Worm (Caenorhabditis elegans) whole organism, young adult: Measurements from ENCODE around the gene smg-8.

ENCODE experiments used
- B0019.2 ChIP-seq: fragments of 200-800 bp; sonication (Bioruptor generic); conservative IDR thresholded peaks from 2 replicates; pipeline ENCODE4 v1.3.6; 2022; ENCODE audit warnings: missing genetic modification reagents, missing genetic modification characterization, missing compliant biosample characterization
- B0336.3 ChIP-seq: fragments of 200-800 bp; sonication (Bioruptor generic); IDR thresholded peaks from 2 replicates; pipeline ENCODE4 v1.3.6; 2022; ENCODE audit warnings: missing genetic modification characterization, missing compliant biosample characterization
- D2030.7 ChIP-seq: fragments of 200-800 bp; sonication (Bioruptor generic); IDR thresholded peaks from 2 replicates; pipeline ENCODE4 v1.3.6; 2022; ENCODE audit warnings: missing genetic modification reagents, missing genetic modification characterization, missing compliant biosample characterization
- F23B12.7 ChIP-seq: sonication (generic microtip); optimal IDR thresholded peaks from 2 replicates; lab custom pipeline; 2017; ENCODE audit warnings: missing genetic modification characterization, mild to moderate bottlenecking, missing compliant biosample characterization, antibody characterized with exemption, moderate library complexity; ENCODE audit not compliant: insufficient read depth
- F33H1.4 ChIP-seq: fragments of 200-800 bp; sonication (Bioruptor generic); IDR thresholded peaks from 2 replicates; pipeline ENCODE4 v1.3.6; 2022; ENCODE audit warnings: missing genetic modification reagents, missing genetic modification characterization, missing compliant biosample characterization
- F37B4.10 ChIP-seq: fragments of 200-800 bp; sonication (Bioruptor generic); IDR thresholded peaks from 2 replicates; pipeline ENCODE4 v1.3.6; 2022; ENCODE audit warnings: missing genetic modification characterization, missing compliant biosample characterization
- Y53G8AR.9 ChIP-seq: fragments of 200-800 bp; sonication (Bioruptor generic); conservative IDR thresholded peaks from 2 replicates; pipeline ENCODE4 v1.3.6; 2022; ENCODE audit warnings: missing genetic modification reagents, missing genetic modification characterization, missing compliant biosample characterization
- akir-1 ChIP-seq: fragments of 200-800 bp; sonication (Bioruptor generic); optimal IDR thresholded peaks from 2 replicates; lab custom pipeline; 2018; ENCODE audit warnings: mild to moderate bottlenecking, missing genetic modification characterization, moderate library complexity, missing compliant biosample characterization
- aptf-2 ChIP-seq: fragments of 200-800 bp; sonication (Bioruptor generic); conservative IDR thresholded peaks from 2 replicates; pipeline ENCODE4 v1.3.6; 2022; ENCODE audit warnings: missing genetic modification reagents, missing genetic modification characterization, missing compliant biosample characterization
- attf-3 ChIP-seq: fragments of 200-800 bp; sonication (Bioruptor generic); conservative IDR thresholded peaks from 2 replicates; pipeline ENCODE4 v1.3.6; 2022; ENCODE audit warnings: missing genetic modification reagents, missing genetic modification characterization, missing compliant biosample characterization
- attf-5 ChIP-seq: fragments of 200-800 bp; sonication (Bioruptor generic); optimal IDR thresholded peaks from 2 replicates; lab custom pipeline; 2018; ENCODE audit warnings: mild to moderate bottlenecking, missing genetic modification characterization, missing compliant biosample characterization
- cebp-1 ChIP-seq, 2 experiments: fragments of 200-800 bp in 1 of 2; sonication (Bioruptor generic) in 1 of 2; sonication (generic microtip) in 1 of 2; IDR thresholded peaks in 1 of 2; optimal IDR thresholded peaks in 1 of 2; 2 replicates each; pipeline versions ENCODE4 v1.3.6 to Lab custom; 2017 to 2022; ENCODE audit warnings: missing compliant biosample characterization in 2 of 2, missing genetic modification characterization in 2 of 2, mild to moderate bottlenecking in 1 of 2, missing genetic modification reagents in 1 of 2, moderate library complexity in 1 of 2
- ceh-100 ChIP-seq: fragments of 200-800 bp; sonication (Bioruptor generic); IDR thresholded peaks from 2 replicates; pipeline ENCODE4 v1.3.6; 2022; ENCODE audit warnings: missing genetic modification reagents, missing genetic modification characterization, missing compliant biosample characterization
- ceh-27 ChIP-seq: fragments of 200-800 bp; sonication (Bioruptor generic); optimal IDR thresholded peaks from 2 replicates; lab custom pipeline; 2018; ENCODE audit warnings: mild to moderate bottlenecking, missing genetic modification characterization, moderate library complexity, missing compliant biosample characterization
- ceh-91 ChIP-seq: fragments of 200-800 bp; sonication (Bioruptor generic); IDR thresholded peaks from 2 replicates; pipeline ENCODE4 v1.3.6; 2022; ENCODE audit warnings: missing genetic modification reagents, missing genetic modification characterization, missing compliant biosample characterization
- dox-1 ChIP-seq: fragments of 200-800 bp; sonication (Bioruptor generic); IDR thresholded peaks from 2 replicates; pipeline ENCODE4 v1.3.6; 2022; ENCODE audit warnings: missing genetic modification reagents, missing genetic modification characterization, missing compliant biosample characterization
- dpl-1 ChIP-seq: fragments of 150-350 bp; optimal IDR thresholded peaks from 2 replicates; lab custom pipeline; 2014; ENCODE audit warnings: missing biosample characterization, missing genetic modification reagents, missing genetic modification characterization
- egrh-3 ChIP-seq: fragments of 200-800 bp; sonication (Bioruptor generic); IDR thresholded peaks from 2 replicates; pipeline ENCODE4 v1.3.6; 2022; ENCODE audit warnings: missing genetic modification reagents, missing genetic modification characterization, missing compliant biosample characterization
- ets-4 ChIP-seq: fragments of 200-800 bp; sonication (Bioruptor generic); optimal IDR thresholded peaks from 2 replicates; lab custom pipeline; 2018; ENCODE audit warnings: mild to moderate bottlenecking, missing genetic modification characterization, missing compliant biosample characterization
- hmg-1.2 ChIP-seq: fragments of 200-800 bp; sonication (Bioruptor generic); IDR thresholded peaks from 2 replicates; pipeline ENCODE4 v1.3.6; 2022; ENCODE audit warnings: missing genetic modification reagents, missing genetic modification characterization, missing compliant biosample characterization
- let-526 ChIP-seq: fragments of 200-800 bp; sonication (Bioruptor generic); IDR thresholded peaks from 2 replicates; pipeline ENCODE4 v1.3.6; 2022; ENCODE audit warnings: missing genetic modification reagents, missing genetic modification characterization, missing compliant biosample characterization
- let-607 ChIP-seq, 2 experiments: fragments of 200-800 bp in 1 of 2; sonication (Bioruptor generic) in 1 of 2; sonication (generic microtip) in 1 of 2; optimal IDR thresholded peaks; 2 replicates each; lab custom pipeline; 2016 to 2018; ENCODE audit warnings: mild to moderate bottlenecking in 2 of 2, missing compliant biosample characterization in 2 of 2, missing genetic modification characterization in 2 of 2, moderate library complexity in 2 of 2, missing genotype in 1 of 2
- lin-35 ChIP-seq, 3 experiments: fragments of 150-350 bp in 2 of 3; sonication (generic microtip) in 1 of 3; optimal IDR thresholded peaks; 2 replicates each; lab custom pipeline; 2014 to 2018; ENCODE audit warnings: missing biosample characterization in 3 of 3, missing genetic modification characterization in 3 of 3, missing genetic modification reagents in 3 of 3
- lin-40 ChIP-seq: sonication (generic microtip); optimal IDR thresholded peaks from 2 replicates; lab custom pipeline; 2016; ENCODE audit warnings: missing genetic modification characterization, mild to moderate bottlenecking, missing compliant biosample characterization, missing genotype, missing genetic modification reagents
- lin-54 ChIP-seq: fragments of 200-800 bp; sonication (Bioruptor generic); optimal IDR thresholded peaks from 2 replicates; lab custom pipeline; 2018; ENCODE audit warnings: mild to moderate bottlenecking, missing genetic modification characterization, missing compliant biosample characterization
- lir-1 ChIP-seq: fragments of 200-800 bp; sonication (Bioruptor generic); conservative IDR thresholded peaks from 2 replicates; pipeline ENCODE4 v1.3.6; 2022; ENCODE audit warnings: missing genetic modification reagents, missing genetic modification characterization, missing compliant biosample characterization
- lsl-1 ChIP-seq: fragments of 200-800 bp; sonication (Bioruptor generic); optimal IDR thresholded peaks from 2 replicates; lab custom pipeline; 2018; ENCODE audit warnings: mild to moderate bottlenecking, missing genetic modification characterization, moderate library complexity, missing compliant biosample characterization
- madf-3 ChIP-seq: fragments of 200-800 bp; sonication (Bioruptor generic); IDR thresholded peaks from 2 replicates; pipeline ENCODE4 v1.3.6; 2022; ENCODE audit warnings: missing genetic modification reagents, missing genetic modification characterization, missing compliant biosample characterization
- mcd-1 ChIP-seq: fragments of 200-800 bp; sonication (Bioruptor generic); IDR thresholded peaks from 2 replicates; pipeline ENCODE4 v1.3.6; 2022; ENCODE audit warnings: missing genetic modification reagents, missing genetic modification characterization, missing compliant biosample characterization
- nfyb-1 ChIP-seq: fragments of 200-800 bp; sonication (Bioruptor generic); IDR thresholded peaks from 2 replicates; pipeline ENCODE4 v1.3.6; 2022; ENCODE audit warnings: missing genetic modification reagents, missing genetic modification characterization, missing compliant biosample characterization
- nhr-80 ChIP-seq: sonication (generic microtip); optimal IDR thresholded peaks from 2 replicates; lab custom pipeline; 2016; ENCODE audit warnings: missing genetic modification characterization, missing compliant biosample characterization
- pbrm-1 ChIP-seq: fragments of 200-800 bp; sonication (Bioruptor generic); IDR thresholded peaks from 2 replicates; pipeline ENCODE4 v1.3.6; 2022; ENCODE audit warnings: missing genetic modification reagents, missing genetic modification characterization, missing compliant biosample characterization
- repo-1 ChIP-seq: sonication (generic microtip); optimal IDR thresholded peaks from 2 replicates; lab custom pipeline; 2017; ENCODE audit warnings: mild to moderate bottlenecking, missing genetic modification characterization, missing compliant biosample characterization
- snpc-3.4 ChIP-seq: sonication (generic microtip); optimal IDR thresholded peaks from 2 replicates; lab custom pipeline; 2017; ENCODE audit warnings: missing genetic modification characterization, mild to moderate bottlenecking, missing compliant biosample characterization, antibody characterized with exemption, moderate library complexity, missing genotype, missing genetic modification reagents
- snpc-4 ChIP-seq, 5 experiments: fragments of 150-350 bp in 1 of 5; sonication (generic microtip) in 4 of 5; optimal IDR thresholded peaks; 2 replicates each; lab custom pipeline; 2014 to 2018; ENCODE audit warnings: missing genetic modification characterization in 5 of 5, missing biosample characterization in 3 of 5, antibody characterized with exemption in 2 of 5, mild to moderate bottlenecking in 2 of 5, missing compliant biosample characterization in 2 of 5, missing genotype in 2 of 5, moderate library complexity in 2 of 5, missing genetic modification reagents in 1 of 5
- sptf-2 ChIP-seq: fragments of 200-800 bp; sonication (Bioruptor generic); optimal IDR thresholded peaks from 2 replicates; lab custom pipeline; 2018; ENCODE audit warnings: mild to moderate bottlenecking, missing genetic modification characterization, missing compliant biosample characterization
- tbp1 ChIP-seq: fragments of 200-800 bp; sonication (Bioruptor generic); optimal IDR thresholded peaks from 2 replicates; lab custom pipeline; 2018; ENCODE audit warnings: mild to moderate bottlenecking, missing genetic modification characterization, missing compliant biosample characterization
- tbx-9 ChIP-seq: sonication (generic microtip); optimal IDR thresholded peaks from 2 replicates; lab custom pipeline; 2016; ENCODE audit warnings: borderline replicate concordance, missing genetic modification characterization, inconsistent platforms, missing compliant biosample characterization
- tlf-1 ChIP-seq: fragments of 200-800 bp; sonication (Bioruptor generic); optimal IDR thresholded peaks from 2 replicates; lab custom pipeline; 2018; ENCODE audit warnings: mild to moderate bottlenecking, missing genetic modification characterization, missing compliant biosample characterization
- unc-130 ChIP-seq: sonication (generic microtip); optimal IDR thresholded peaks from 2 replicates; lab custom pipeline; 2016; ENCODE audit warnings: missing genetic modification reagents, missing genetic modification characterization, missing compliant biosample characterization
- xnd-1 ChIP-seq: sonication (generic microtip); optimal IDR thresholded peaks from 2 replicates; lab custom pipeline; 2016; ENCODE audit warnings: missing genotype, missing genetic modification reagents, missing genetic modification characterization, missing compliant biosample characterization
- ztf-18 ChIP-seq: sonication (generic microtip); optimal IDR thresholded peaks from 2 replicates; lab custom pipeline; 2016; ENCODE audit warnings: missing genotype, mild to moderate bottlenecking, missing genetic modification characterization, missing compliant biosample characterization
- ztf-22 ChIP-seq: fragments of 200-800 bp; sonication (Bioruptor generic); optimal IDR thresholded peaks from 2 replicates; lab custom pipeline; 2018; ENCODE audit warnings: mild to moderate bottlenecking, missing genetic modification characterization, moderate library complexity, missing compliant biosample characterization
- ztf-6 ChIP-seq: fragments of 200-800 bp; sonication (Bioruptor generic); IDR thresholded peaks from 2 replicates; pipeline ENCODE4 v1.3.6; 2022; ENCODE audit warnings: missing genetic modification reagents, missing genetic modification characterization, missing compliant biosample characterization

smg-8 gene

ce11 chrII:14483813-14484212 is 42.6 kb downstream of the smg-8 start (continued):
- no peak for TF ChIP-seq attf-3 (GFP tag; lab: Robert Waterston, UW)

- TF ChIP-seq lin-54 (GFP tag; lab: Kevin White, UChicago): peak; percentile 82
- TF ChIP-seq snpc-3.4: no peak
- peak; percentile 76; the same call in 1 of the 2 replicates for TF ChIP-seq B0336.3 (GFP tag; lab: Robert Waterston, UW)
- peak; percentile 4 for TF ChIP-seq xnd-1 (tag; lab: Kevin White, UChicago)
- TF ChIP-seq let-607 (tag; optimal IDR thresholded peaks at IDR 0.05; lab: Kevin White, UChicago): peak in 1 of 2 experiments; percentile 29
- peak; percentile 44; the same call in 1 of the 2 replicates for TF ChIP-seq D2030.7 (GFP tag; lab: Robert Waterston, UW)
- peak; percentile 40; the same call in 1 of the 2 replicates for TF ChIP-seq ceh-100
- no peak for TF ChIP-seq egrh-3 (GFP tag; lab: Robert Waterston, UW)
- TF ChIP-seq unc-130 (GFP tag; lab: Kevin White, UChicago): no peak
- TF ChIP-seq repo-1 (tag; lab: Kevin White, UChicago): peak; percentile 33
- no peak for TF ChIP-seq sptf-2
- TF ChIP-seq let-526 (GFP tag; lab: Robert Waterston, UW): no peak
- TF ChIP-seq Y53G8AR.9 (GFP tag; lab: Robert Waterston, UW): no peak
- TF ChIP-seq mcd-1: peak; percentile 78
- no peak for TF ChIP-seq lir-1 (GFP tag; lab: Robert Waterston, UW)
- peak; percentile 17 for TF ChIP-seq nhr-80 (tag; lab: Kevin White, UChicago)
- TF ChIP-seq dpl-1: peak; percentile 53
- TF ChIP-seq hmg-1.2: peak; percentile 45
- peak; percentile 35 for TF ChIP-seq lsl-1 (GFP tag; lab: Kevin White, UChicago)
- no peak for TF ChIP-seq ztf-6 (GFP tag; lab: Robert Waterston, UW)
- no peak for TF ChIP-seq ztf-22 (GFP tag; lab: Kevin White, UChicago)
- no peak for TF ChIP-seq B0019.2 (GFP tag; lab: Robert Waterston, UW)
- TF ChIP-seq pbrm-1 (GFP tag; lab: Robert Waterston, UW): peak; percentile 62
- TF ChIP-seq ets-4 (GFP tag; lab: Kevin White, UChicago): no peak
- peak; percentile 49 for TF ChIP-seq tbp1 (GFP tag; lab: Kevin White, UChicago)
- 0 out of 2 replicates have a peak, but pooled peaks have one; percentile 30 for TF ChIP-seq F33H1.4 (GFP tag; lab: Robert Waterston, UW)
- peak; percentile 56 for TF ChIP-seq lin-40 (tag; lab: Kevin White, UChicago)
- TF ChIP-seq tbx-9 (tag; lab: Kevin White, UChicago): no peak
- peak; percentile 54 for TF ChIP-seq cebp-1 (GFP tag; IDR thresholded peaks at IDR 0.05; lab: Robert Waterston, UW)
- peak; percentile 94 for TF ChIP-seq cebp-1 (tag; optimal IDR thresholded peaks at IDR 0.05; lab: Kevin White, UChicago)
- TF ChIP-seq lin-35 (GFP tag; optimal IDR thresholded peaks at IDR 0.05; lab: Kevin White, UChicago): peak in 1 of 3 experiments; percentile 81
- no peak for TF ChIP-seq F37B4.10
- TF ChIP-seq ceh-27: no peak
- peak; percentile 50 for TF ChIP-seq F23B12.7 (tag; lab: Kevin White, UChicago)
- peak; percentile 61 for TF ChIP-seq dox-1 (GFP tag; lab: Robert Waterston, UW)
- TF ChIP-seq ceh-91: peak; percentile 13; the same call in 1 of the 2 replicates
- TF ChIP-seq snpc-4 (GFP tag; optimal IDR thresholded peaks at IDR 0.05; lab: Kevin White, UChicago): no peak
- peak in 3 of 4 experiments; percentile 5 to 44 (median 16) for TF ChIP-seq snpc-4 (tag; optimal IDR thresholded peaks at IDR 0.05; lab: Kevin White, UChicago)
- TF ChIP-seq aptf-2 (GFP tag; lab: Robert Waterston, UW): no peak
- TF ChIP-seq madf-3 (GFP tag; lab: Robert Waterston, UW): 0 out of 2 replicates have a peak, but pooled peaks have one; percentile 33
- TF ChIP-seq ztf-18: peak; percentile 93
- no peak for TF ChIP-seq akir-1 (GFP tag; lab: Kevin White, UChicago)
- peak; percentile 66 for TF ChIP-seq nfyb-1 (GFP tag; lab: Robert Waterston, UW)
- TF ChIP-seq tlf-1: peak; percentile 18
- peak; percentile 74 for TF ChIP-seq attf-5
Observed at ce11 chrII:14488661-14489060, 47.5 kb downstream of the smg-8 start, which contains the start of gene usp-14. usp-14 (minus strand) TSS chrII:14488688.
